Fruit fly (Drosophila melanogaster) whole organism, prepupa: ENCODE measurements around the gene CG8173.

Experiments used
- Blimp-1 ChIP-seq: fragments of 200-800 bp; sonication (Bioruptor generic); optimal IDR thresholded peaks from 3 replicates; lab custom pipeline; 2017; ENCODE audit warnings: missing biosample characterization, missing genetic modification characterization, mild to moderate bottlenecking, moderate library complexity, missing genetic modification reagents
- CG10631 ChIP-seq: fragments of 200-800 bp; sonication (Bioruptor generic); optimal IDR thresholded peaks from 2 replicates; lab custom pipeline; 2016; ENCODE audit warnings: missing biosample characterization, missing genetic modification characterization
- CG11294 ChIP-seq: fragments of 200-800 bp; sonication (Bioruptor generic); IDR thresholded peaks from 2 replicates; pipeline ENCODE4 v1.3.6; 2022; ENCODE audit warnings: missing biosample characterization, missing genetic modification characterization
- CG15336 ChIP-seq: fragments of 200-800 bp; sonication (Bioruptor generic); IDR thresholded peaks from 2 replicates; pipeline ENCODE4 v1.3.6; 2022; ENCODE audit warnings: missing biosample characterization, missing genetic modification characterization
- CG1621 ChIP-seq: fragments of 200-800 bp; sonication (Bioruptor generic); optimal IDR thresholded peaks from 3 replicates; lab custom pipeline; 2018; ENCODE audit warnings: missing biosample characterization, mild to moderate bottlenecking, missing genetic modification characterization
- CG16779 ChIP-seq: fragments of 200-800 bp; sonication (Bioruptor generic); optimal IDR thresholded peaks from 3 replicates; lab custom pipeline; 2017; ENCODE audit warnings: missing biosample characterization, mild to moderate bottlenecking, missing genetic modification characterization
- CG31627 ChIP-seq: fragments of 200-800 bp; sonication (Bioruptor generic); optimal IDR thresholded peaks from 3 replicates; lab custom pipeline; 2016; ENCODE audit warnings: missing biosample characterization, missing genetic modification characterization
- CG32006 ChIP-seq: fragments of 200-800 bp; sonication (Bioruptor generic); optimal IDR thresholded peaks from 3 replicates; lab custom pipeline; 2017; ENCODE audit warnings: missing biosample characterization, mild to moderate bottlenecking, missing genetic modification characterization
- CG3919 ChIP-seq: fragments of 200-800 bp; sonication (Bioruptor generic); optimal IDR thresholded peaks from 3 replicates; lab custom pipeline; 2016; ENCODE audit warnings: missing biosample characterization, missing genetic modification characterization
- CG4318 ChIP-seq: fragments of 200-800 bp; sonication (Bioruptor generic); optimal IDR thresholded peaks from 3 replicates; lab custom pipeline; 2017; ENCODE audit warnings: missing biosample characterization, mild to moderate bottlenecking, missing genetic modification characterization
- CG6163 ChIP-seq: fragments of 200-800 bp; sonication (Bioruptor generic); IDR thresholded peaks from 3 replicates; pipeline ENCODE4 v1.3.6; 2022; ENCODE audit warnings: missing biosample characterization, missing genetic modification characterization
- CG6276 ChIP-seq: fragments of 200-800 bp; sonication (Bioruptor generic); optimal IDR thresholded peaks from 2 replicates; lab custom pipeline; 2017; ENCODE audit warnings: missing biosample characterization, mild to moderate bottlenecking, missing genetic modification characterization
- CG6792 ChIP-seq: fragments of 200-800 bp; sonication (Bioruptor generic); optimal IDR thresholded peaks from 3 replicates; lab custom pipeline; 2016; ENCODE audit warnings: missing biosample characterization, missing genetic modification characterization
- CG8119 ChIP-seq: fragments of 200-800 bp; sonication (Bioruptor generic); IDR thresholded peaks from 3 replicates; pipeline ENCODE4 v1.3.6; 2022; ENCODE audit warnings: missing biosample characterization, missing genetic modification characterization
- Eip75B ChIP-seq: fragments of 200-800 bp; sonication (Bioruptor generic); optimal IDR thresholded peaks from 3 replicates; lab custom pipeline; 2016; ENCODE audit warnings: missing biosample characterization, missing genetic modification characterization
- Eip78C ChIP-seq: fragments of 200-800 bp; sonication (Bioruptor generic); peaks from one replicate; lab custom pipeline; 2016; ENCODE audit warnings: missing biosample characterization, missing genetic modification characterization
- Eip93F ChIP-seq: fragments of 200-800 bp; sonication (Bioruptor generic); optimal IDR thresholded peaks from 2 replicates; lab custom pipeline; 2016; ENCODE audit warnings: missing biosample characterization, mild to moderate bottlenecking, missing genetic modification characterization
- Ets21C ChIP-seq: fragments of 200-800 bp; sonication (Bioruptor generic); optimal IDR thresholded peaks from 3 replicates; lab custom pipeline; 2016; ENCODE audit warnings: missing biosample characterization, missing genetic modification characterization
- Ets96B ChIP-seq: fragments of 200-800 bp; optimal IDR thresholded peaks from 2 replicates; lab custom pipeline; 2019; ENCODE audit warnings: missing biosample characterization, mild to moderate bottlenecking, missing genetic modification characterization, moderate library complexity
- Gug ChIP-seq: fragments of 200-800 bp; sonication (Bioruptor generic); IDR thresholded peaks from 2 replicates; pipeline ENCODE4 v1.3.6; 2022; ENCODE audit warnings: missing biosample characterization, missing genetic modification characterization
- Hr39 ChIP-seq: fragments of 200-800 bp; sonication (Bioruptor generic); optimal IDR thresholded peaks from 2 replicates; lab custom pipeline; 2016; ENCODE audit warnings: missing biosample characterization, missing genetic modification characterization
- Hr4 ChIP-seq: fragments of 200-800 bp; sonication (Bioruptor generic); optimal IDR thresholded peaks from 3 replicates; lab custom pipeline; 2016; ENCODE audit warnings: missing biosample characterization, missing genetic modification characterization
- Met ChIP-seq: fragments of 200-800 bp; sonication (Bioruptor generic); optimal IDR thresholded peaks from 3 replicates; lab custom pipeline; 2016; ENCODE audit warnings: missing biosample characterization, missing genetic modification characterization
- OdsH ChIP-seq: fragments of 200-800 bp; sonication (Bioruptor generic); optimal IDR thresholded peaks from 3 replicates; lab custom pipeline; 2016; ENCODE audit warnings: missing biosample characterization, missing genetic modification characterization
- Smox ChIP-seq: fragments of 200-800 bp; sonication (Bioruptor generic); optimal IDR thresholded peaks from 3 replicates; lab custom pipeline; 2016; ENCODE audit warnings: missing biosample characterization, missing genetic modification characterization
- Sox102F ChIP-seq: fragments of 200-800 bp; sonication (Bioruptor generic); optimal IDR thresholded peaks from 2 replicates; lab custom pipeline; 2016; ENCODE audit warnings: missing biosample characterization, mild to moderate bottlenecking, missing genetic modification characterization
- Sox14 ChIP-seq: fragments of 200-800 bp; sonication (Bioruptor generic); optimal IDR thresholded peaks from 3 replicates; lab custom pipeline; 2016; ENCODE audit warnings: missing biosample characterization, missing genetic modification characterization
- achi ChIP-seq: fragments of 200-800 bp; sonication (Bioruptor generic); optimal IDR thresholded peaks from 3 replicates; lab custom pipeline; 2016; ENCODE audit warnings: missing biosample characterization, missing genetic modification characterization
- dac ChIP-seq: fragments of 200-800 bp; sonication (Bioruptor generic); optimal IDR thresholded peaks from 2 replicates; lab custom pipeline; 2017; ENCODE audit warnings: missing biosample characterization, mild to moderate bottlenecking, missing genetic modification characterization
- dsx ChIP-seq: fragments of 200-800 bp; optimal IDR thresholded peaks from 3 replicates; lab custom pipeline; 2019; ENCODE audit warnings: missing biosample characterization, mild to moderate bottlenecking, missing genetic modification characterization, moderate library complexity; ENCODE audit not compliant: poor library complexity, severe bottlenecking
- eg ChIP-seq: fragments of 200-800 bp; sonication (Bioruptor generic); IDR thresholded peaks from 3 replicates; pipeline ENCODE4 v1.3.6; 2022; ENCODE audit warnings: missing biosample characterization, missing genetic modification characterization
- fd59A ChIP-seq: fragments of 200-800 bp; sonication (Bioruptor generic); optimal IDR thresholded peaks from 2 replicates; lab custom pipeline; 2017; ENCODE audit warnings: missing biosample characterization, mild to moderate bottlenecking, missing genetic modification characterization, missing genetic modification reagents
- fd85E ChIP-seq: fragments of 200-800 bp; sonication (Bioruptor generic); optimal IDR thresholded peaks from 3 replicates; lab custom pipeline; 2016; ENCODE audit warnings: missing biosample characterization, missing genetic modification characterization
- fkh ChIP-seq: fragments of 200-800 bp; sonication (Bioruptor generic); optimal IDR thresholded peaks from 3 replicates; lab custom pipeline; 2017; ENCODE audit warnings: missing biosample characterization, mild to moderate bottlenecking, missing genetic modification characterization, moderate library complexity
- lz ChIP-seq: fragments of 200-800 bp; sonication (Bioruptor generic); optimal IDR thresholded peaks from 3 replicates; lab custom pipeline; 2016; ENCODE audit warnings: missing biosample characterization, missing genetic modification characterization
- net ChIP-seq: fragments of 200-800 bp; sonication (Bioruptor generic); optimal IDR thresholded peaks from 3 replicates; lab custom pipeline; 2016; ENCODE audit warnings: missing biosample characterization, missing genetic modification characterization
- salr ChIP-seq, 2 experiments: fragments of 200-800 bp; sonication (Bioruptor generic); optimal IDR thresholded peaks; 3 replicates each; lab custom pipeline; 2016 to 2018; ENCODE audit warnings: missing biosample characterization in 2 of 2, missing genetic modification characterization in 2 of 2, mild to moderate bottlenecking in 1 of 2
- spab ChIP-seq: fragments of 200-800 bp; sonication (Bioruptor generic); optimal IDR thresholded peaks from 2 replicates; lab custom pipeline; 2017; ENCODE audit warnings: missing biosample characterization, mild to moderate bottlenecking, missing genetic modification characterization, missing genetic modification reagents
- ss ChIP-seq, 2 experiments: fragments of 200-800 bp; sonication (Bioruptor generic); optimal IDR thresholded peaks; 2 replicates in 1 of 2; 3 replicates in 1 of 2; lab custom pipeline; 2017 to 2018; ENCODE audit warnings: mild to moderate bottlenecking in 2 of 2, missing biosample characterization in 2 of 2, missing genetic modification characterization in 2 of 2, moderate library complexity in 1 of 2
- svp ChIP-seq: fragments of 200-800 bp; sonication (Bioruptor generic); peaks from one replicate; lab custom pipeline; 2016; ENCODE audit warnings: missing biosample characterization, missing genetic modification characterization
- topi ChIP-seq: fragments of 200-800 bp; sonication (Bioruptor generic); optimal IDR thresholded peaks from 3 replicates; lab custom pipeline; 2016; ENCODE audit warnings: missing biosample characterization, missing genetic modification characterization
- vri ChIP-seq: fragments of 200-800 bp; sonication (Bioruptor generic); optimal IDR thresholded peaks from 3 replicates; lab custom pipeline; 2016; ENCODE audit warnings: missing biosample characterization, mild to moderate bottlenecking, missing genetic modification characterization

CG8173 gene

DNA sequence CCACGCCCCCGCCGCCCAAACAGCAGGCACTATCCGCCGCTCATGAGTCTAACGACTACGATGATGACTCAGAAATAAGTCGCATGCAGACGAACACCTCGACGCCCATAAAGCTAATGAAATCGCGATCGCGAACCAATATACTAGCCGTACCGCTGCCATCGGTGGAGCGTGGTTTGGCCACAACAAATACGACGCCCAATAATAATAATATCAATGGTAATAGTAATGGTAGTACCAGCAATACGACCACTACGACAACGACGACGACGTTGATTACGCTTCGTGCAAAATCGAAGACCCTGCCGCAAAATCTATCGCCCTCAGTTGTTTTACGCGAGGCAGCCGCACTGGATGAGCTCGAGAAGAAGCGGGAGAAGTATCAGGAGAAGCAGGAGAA lies 30.5 kb upstream of the CG8173 start:
- TF ChIP-seq vri (GFP tag; lab: Kevin White, UChicago): peak; percentile 0
- TF ChIP-seq Sox102F (GFP tag; lab: Kevin White, UChicago): no peak
- no peak for TF ChIP-seq Eip93F (GFP tag; lab: Kevin White, UChicago)
- no peak for TF ChIP-seq CG11294

- peak; percentile 31 for TF ChIP-seq CG32006
- no peak for TF ChIP-seq Eip75B (GFP tag; lab: Kevin White, UChicago)
- TF ChIP-seq eg (GFP tag; lab: Robert Waterston, UW): 0 out of 3 replicates have a peak, but pooled peaks have one; percentile 30
- peak; percentile 8 for TF ChIP-seq achi (GFP tag; lab: Kevin White, UChicago)
- peak; percentile 57 for TF ChIP-seq fkh (GFP tag; lab: Kevin White, UChicago)
- peak; percentile 54; the same call in 2 of the 3 replicates for TF ChIP-seq CG6163 (GFP tag; lab: Robert Waterston, UW)
- TF ChIP-seq spab (GFP tag; lab: Kevin White, UChicago): no peak
- TF ChIP-seq ss (GFP tag; optimal IDR thresholded peaks at IDR 0.05; lab: Kevin White, UChicago): peak; percentile 3 to 34
- TF ChIP-seq CG10631 (GFP tag; lab: Kevin White, UChicago): peak; percentile 1
- TF ChIP-seq Sox102F (GFP tag; lab: Kevin White, UChicago): no peak
- peak; percentile 36 for TF ChIP-seq Eip78C (GFP tag; lab: Kevin White, UChicago)
- peak; percentile 21 for TF ChIP-seq CG3919 (GFP tag; lab: Kevin White, UChicago)
- TF ChIP-seq Hr4 (GFP tag; lab: Kevin White, UChicago): peak; percentile 8
- peak; percentile 17 for TF ChIP-seq dsx (GFP tag; lab: Kevin White, UChicago)
Observed at dm6 chrX:17738989-17739388, 29.5 kb upstream of the CG8173 start.

DNA sequence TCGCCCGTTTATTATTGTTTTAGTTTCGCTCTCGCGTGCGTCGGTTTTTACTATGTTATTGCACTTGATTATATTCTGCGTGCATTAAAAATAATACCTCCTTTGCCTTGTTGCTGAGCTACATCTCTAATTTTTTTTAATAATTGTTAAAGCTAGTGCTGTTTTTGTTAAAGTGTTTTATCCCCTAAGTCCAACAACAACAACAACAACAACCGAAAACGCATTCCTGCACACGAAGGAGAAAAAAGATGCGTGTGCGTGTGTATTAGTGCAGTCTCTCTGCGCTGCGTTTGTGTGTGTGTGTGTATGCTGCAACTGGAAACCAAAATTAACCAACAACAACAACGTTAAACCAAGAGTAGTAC lies 29.0 kb upstream of the CG8173 start:
- no peak for TF ChIP-seq OdsH (GFP tag; lab: Kevin White, UChicago)
- peak; percentile 14 for TF ChIP-seq Sox102F (GFP tag; lab: Kevin White, UChicago)
- TF ChIP-seq Sox14 (GFP tag; lab: Kevin White, UChicago): no peak
- TF ChIP-seq fd59A (GFP tag; lab: Kevin White, UChicago): no peak
- peak; percentile 37; the same call in 1 of the 2 replicates for TF ChIP-seq CG15336 (GFP tag; lab: Robert Waterston, UW)
- peak; percentile 69 for TF ChIP-seq Eip78C (GFP tag; lab: Kevin White, UChicago)
- TF ChIP-seq CG4318 (GFP tag; lab: Kevin White, UChicago): no peak
- no peak for TF ChIP-seq CG6792
- peak; percentile 6 for TF ChIP-seq Hr39 (GFP tag; lab: Kevin White, UChicago)
- peak; percentile 20; the same call in 1 of the 3 replicates for TF ChIP-seq CG6163 (GFP tag; lab: Robert Waterston, UW)
- TF ChIP-seq Ets96B: no peak
- TF ChIP-seq CG1621 (tag; lab: Kevin White, UChicago): no peak

DNA sequence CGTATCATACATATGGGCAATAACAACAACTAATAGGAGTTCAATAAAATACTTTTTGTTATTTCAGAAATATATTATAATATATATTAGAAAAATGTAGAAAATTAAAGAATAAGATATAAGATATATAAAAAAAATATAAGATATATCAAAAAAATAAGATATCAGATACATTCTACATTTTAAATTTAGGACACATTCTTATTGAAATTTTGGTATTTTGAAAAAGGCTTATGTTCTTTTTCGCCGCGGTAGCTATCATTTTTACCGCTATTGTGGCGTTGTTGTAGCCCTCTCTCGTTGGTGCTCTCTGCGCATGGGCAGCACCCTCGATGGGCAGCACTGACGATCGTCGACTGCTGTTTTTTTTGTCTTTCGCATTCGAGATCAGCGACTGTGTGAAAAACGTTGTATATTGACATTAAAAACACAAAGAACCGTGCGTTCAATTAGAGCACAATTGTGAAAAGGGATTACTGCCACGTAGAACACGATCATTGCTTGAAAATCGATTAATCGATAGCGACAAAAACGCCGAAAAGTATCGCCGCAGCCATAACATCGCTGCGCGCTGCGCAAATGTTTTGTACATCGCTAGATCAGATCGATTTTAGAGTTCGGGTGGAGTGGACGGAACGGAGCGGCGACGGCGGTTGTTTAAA lies 28.5 kb upstream of the CG8173 start:
- TF ChIP-seq CG31627 (GFP tag; lab: Kevin White, UChicago): no peak
- TF ChIP-seq CG32006: peak; percentile 48
- peak; percentile 49 for TF ChIP-seq lz
- TF ChIP-seq Eip93F (GFP tag; lab: Kevin White, UChicago): no peak
- peak; percentile 70 for TF ChIP-seq CG8119 (GFP tag; lab: Robert Waterston, UW)
- TF ChIP-seq CG3919 (GFP tag; lab: Kevin White, UChicago): no peak
- peak; percentile 37 for TF ChIP-seq CG6276 (GFP tag; lab: Kevin White, UChicago)
- peak; percentile 29 for TF ChIP-seq OdsH (GFP tag; lab: Kevin White, UChicago)
- 0 out of 2 replicates have a peak, but pooled peaks have one; percentile 14 for TF ChIP-seq Gug
- TF ChIP-seq net (GFP tag; lab: Kevin White, UChicago): peak; percentile 24
- no peak for TF ChIP-seq fd59A (GFP tag; lab: Kevin White, UChicago)
- no peak for TF ChIP-seq dac (GFP tag; lab: Kevin White, UChicago)
- peak; percentile 31 for TF ChIP-seq achi (GFP tag; lab: Kevin White, UChicago)
- TF ChIP-seq Blimp-1: no peak
- TF ChIP-seq Smox (GFP tag; lab: Kevin White, UChicago): peak; percentile 26
- TF ChIP-seq CG10631 (GFP tag; lab: Kevin White, UChicago): peak; percentile 43
- no peak for TF ChIP-seq salr (GFP tag; optimal IDR thresholded peaks at IDR 0.05; lab: Kevin White, UChicago)
- peak; percentile 69; the same call in 2 of the 3 replicates for TF ChIP-seq eg (GFP tag; lab: Robert Waterston, UW)
- peak; percentile 16 for TF ChIP-seq Sox102F (GFP tag; lab: Kevin White, UChicago)
- TF ChIP-seq svp: peak; percentile 49
- TF ChIP-seq topi (GFP tag; lab: Kevin White, UChicago): no peak
- TF ChIP-seq CG6792: peak; percentile 36
- no peak for TF ChIP-seq Ets21C (GFP tag; lab: Kevin White, UChicago)
- peak; percentile 3 for TF ChIP-seq Hr4 (GFP tag; lab: Kevin White, UChicago)
- peak; percentile 68; the same call in 2 of the 3 replicates for TF ChIP-seq CG6163 (GFP tag; lab: Robert Waterston, UW)
- TF ChIP-seq CG4318 (GFP tag; lab: Kevin White, UChicago): peak; percentile 7
- no peak for TF ChIP-seq fd85E (GFP tag; lab: Kevin White, UChicago)
- peak; percentile 10 for TF ChIP-seq Met (GFP tag; lab: Kevin White, UChicago)
- TF ChIP-seq CG16779: peak; percentile 25
